Worm (Caenorhabditis elegans) whole organism, late embryonic: ENCODE measurements around the gene swt-2.

Experiments used
- T23F11.4 ChIP-seq: fragments of 200-800 bp; sonication (Bioruptor generic); optimal IDR thresholded peaks from 2 replicates; lab custom pipeline; 2018; ENCODE audit warnings: mild to moderate bottlenecking, missing genetic modification characterization, missing compliant biosample characterization
- ama-1 ChIP-seq: fragments of 150-350 bp; optimal IDR thresholded peaks from 2 replicates; lab custom pipeline; 2014
- ceh-31 ChIP-seq: sonication (generic microtip); optimal IDR thresholded peaks from 2 replicates; lab custom pipeline; 2016; ENCODE audit warnings: missing genetic modification characterization, missing compliant biosample characterization
- ceh-48 ChIP-seq: sonication (generic microtip); optimal IDR thresholded peaks from 2 replicates; lab custom pipeline; 2016; ENCODE audit warnings: missing genetic modification characterization, inconsistent platforms, missing compliant biosample characterization
- che-1 ChIP-seq: sonication (generic microtip); optimal IDR thresholded peaks from 2 replicates; lab custom pipeline; 2016; ENCODE audit warnings: mild to moderate bottlenecking, missing genetic modification characterization, missing compliant biosample characterization
- hlh-15 ChIP-seq: sonication (generic microtip); optimal IDR thresholded peaks from 2 replicates; lab custom pipeline; 2016; ENCODE audit warnings: missing genetic modification characterization, missing compliant biosample characterization
- nhr-11 ChIP-seq: fragments of 150-350 bp; optimal IDR thresholded peaks from 2 replicates; lab custom pipeline; 2014; ENCODE audit warnings: missing biosample characterization, missing genetic modification characterization
- pag-3 ChIP-seq: sonication (generic microtip); optimal IDR thresholded peaks from 2 replicates; lab custom pipeline; 2016; ENCODE audit warnings: missing compliant biosample characterization, missing genetic modification characterization, borderline replicate concordance
- sox-2 ChIP-seq: fragments of 200-800 bp; sonication (Bioruptor generic); IDR thresholded peaks from 2 replicates; pipeline ENCODE4 v1.3.6; 2022; ENCODE audit warnings: missing genetic modification reagents, missing genetic modification characterization, missing compliant biosample characterization
- ttx-3 ChIP-seq: sonication (generic microtip); optimal IDR thresholded peaks from 2 replicates; lab custom pipeline; 2016; ENCODE audit warnings: missing genetic modification reagents, missing genetic modification characterization, missing compliant biosample characterization

DNA sequence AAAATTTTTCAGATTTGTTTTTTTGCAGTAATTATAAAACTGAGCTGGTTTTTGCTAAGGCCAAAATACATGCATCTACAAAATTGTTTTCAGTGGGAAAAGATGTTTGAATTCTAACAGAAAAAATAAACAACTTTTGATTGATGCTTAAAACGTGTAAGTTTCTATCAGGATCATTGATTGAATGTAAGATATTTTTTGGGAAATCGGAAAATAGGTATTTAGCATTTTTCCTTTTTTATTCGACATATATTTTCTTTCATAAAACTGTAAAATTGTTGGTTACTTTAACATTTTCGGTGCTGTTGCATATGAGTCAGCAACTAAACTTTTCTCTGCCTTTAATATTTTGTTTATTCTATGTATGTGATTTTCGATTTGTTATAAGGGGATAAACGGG, 5.5 kb upstream of the swt-2 start, which contains the start of gene C54F6.20:
- no peak for TF ChIP-seq hlh-15 (tag; lab: Kevin White, UChicago)
- no peak for TF ChIP-seq ttx-3 (tag; lab: Kevin White, UChicago)
- TF ChIP-seq ama-1: no peak
- no peak for TF ChIP-seq ceh-48 (tag; lab: Kevin White, UChicago)
- TF ChIP-seq che-1: no peak
- no peak for TF ChIP-seq sox-2 (GFP tag; lab: Robert Waterston, UW)
- TF ChIP-seq pag-3 (tag; lab: Kevin White, UChicago): no peak
- TF ChIP-seq nhr-11 (tag; lab: Kevin White, UChicago): no peak
- no peak for TF ChIP-seq T23F11.4 (GFP tag; lab: Kevin White, UChicago)
- no peak for TF ChIP-seq ceh-31 (tag; lab: Kevin White, UChicago)
